Fruit fly (Drosophila melanogaster) whole organism, embryonic: ENCODE measurements around the gene CG9498.

Experiments
- Blimp-1 ChIP-seq: fragments of 200-800 bp; sonication (Bioruptor generic); optimal IDR thresholded peaks from 3 replicates; lab custom pipeline; 2018; ENCODE audit warnings: missing biosample characterization, missing genetic modification characterization, mild to moderate bottlenecking, moderate library complexity, missing genetic modification reagents
- CG10147 ChIP-seq: fragments of 200-800 bp; sonication (Bioruptor generic); optimal IDR thresholded peaks from 2 replicates; lab custom pipeline; 2019; ENCODE audit warnings: missing biosample characterization, mild to moderate bottlenecking, missing genetic modification characterization, moderate library complexity
- CG12071 ChIP-seq: fragments of 200-800 bp; sonication (Bioruptor generic); optimal IDR thresholded peaks from 3 replicates; lab custom pipeline; 2018; ENCODE audit warnings: missing biosample characterization, mild to moderate bottlenecking, missing genetic modification characterization
- CG13424 ChIP-seq: fragments of 200-800 bp; sonication (Bioruptor generic); optimal IDR thresholded peaks from 2 replicates; lab custom pipeline; 2019; ENCODE audit warnings: missing biosample characterization, mild to moderate bottlenecking, missing genetic modification characterization, moderate library complexity
- CG17385 ChIP-seq: fragments of 200-800 bp; sonication (Bioruptor generic); optimal IDR thresholded peaks from 3 replicates; lab custom pipeline; 2018; ENCODE audit warnings: missing biosample characterization, mild to moderate bottlenecking, missing genetic modification characterization
- CG2116 ChIP-seq: fragments of 200-800 bp; sonication (Bioruptor generic); optimal IDR thresholded peaks from 3 replicates; lab custom pipeline; 2018; ENCODE audit warnings: missing biosample characterization, mild to moderate bottlenecking, missing genetic modification characterization
- CG30020 ChIP-seq: fragments of 200-800 bp; optimal IDR thresholded peaks from 2 replicates; lab custom pipeline; 2019; ENCODE audit warnings: missing biosample characterization, mild to moderate bottlenecking, missing genetic modification characterization, moderate library complexity
- CG32772 ChIP-seq: fragments of 200-800 bp; sonication (Bioruptor generic); IDR thresholded peaks from 2 replicates; pipeline ENCODE4 v1.3.6; 2022; ENCODE audit warnings: missing biosample characterization, missing genetic modification characterization
- CG33213 ChIP-seq: fragments of 200-800 bp; sonication (Bioruptor generic); optimal IDR thresholded peaks from 3 replicates; lab custom pipeline; 2016; ENCODE audit warnings: missing biosample characterization, missing genetic modification characterization
- CG3995 ChIP-seq: fragments of 200-800 bp; sonication (Bioruptor generic); optimal IDR thresholded peaks from 3 replicates; lab custom pipeline; 2016; ENCODE audit warnings: missing biosample characterization, missing genetic modification characterization
- CG4854 ChIP-seq: fragments of 200-800 bp; sonication (Bioruptor generic); optimal IDR thresholded peaks from 2 replicates; lab custom pipeline; 2016; ENCODE audit warnings: missing biosample characterization, missing genetic modification characterization, inconsistent platforms
- CG7745 ChIP-seq: fragments of 200-800 bp; sonication (Bioruptor generic); optimal IDR thresholded peaks from 2 replicates; lab custom pipeline; 2018; ENCODE audit warnings: missing biosample characterization, mild to moderate bottlenecking, missing genetic modification characterization, moderate library complexity
- CG8089 ChIP-seq: fragments of 200-800 bp; sonication (Bioruptor generic); optimal IDR thresholded peaks from 3 replicates; lab custom pipeline; 2016; ENCODE audit warnings: missing biosample characterization, missing genetic modification characterization
- CG9932 ChIP-seq: fragments of 200-800 bp; sonication (Bioruptor generic); IDR thresholded peaks from 2 replicates; pipeline ENCODE4 v1.3.6; 2022; ENCODE audit warnings: missing biosample characterization, missing genetic modification characterization
- Chrac-16 ChIP-seq: fragments of 200-800 bp; sonication (Bioruptor generic); optimal IDR thresholded peaks from 3 replicates; lab custom pipeline; 2016; ENCODE audit warnings: missing biosample characterization, missing genetic modification characterization
- Dad ChIP-seq: fragments of 200-800 bp; sonication (Bioruptor generic); optimal IDR thresholded peaks from 3 replicates; lab custom pipeline; 2016; ENCODE audit warnings: missing biosample characterization, missing genetic modification characterization
- Deaf1 ChIP-seq: fragments of 200-800 bp; optimal IDR thresholded peaks from 3 replicates; lab custom pipeline; 2019; ENCODE audit warnings: missing biosample characterization, mild to moderate bottlenecking, missing genetic modification characterization, moderate library complexity
- Dref ChIP-seq: fragments of 200-800 bp; sonication (Bioruptor generic); IDR thresholded peaks from 2 replicates; pipeline ENCODE4 v1.3.6; 2022; ENCODE audit warnings: missing biosample characterization, missing genetic modification characterization
- Ets97D ChIP-seq: fragments of 200-800 bp; sonication (Bioruptor generic); optimal IDR thresholded peaks from 3 replicates; lab custom pipeline; 2016; ENCODE audit warnings: missing biosample characterization, missing genetic modification characterization
- HmgD ChIP-seq: fragments of 200-800 bp; sonication (Bioruptor generic); optimal IDR thresholded peaks from 3 replicates; lab custom pipeline; 2016; ENCODE audit warnings: missing biosample characterization, missing genetic modification characterization
- MTF-1 ChIP-seq: fragments of 200-800 bp; sonication (Bioruptor generic); optimal IDR thresholded peaks from 2 replicates; lab custom pipeline; 2018; ENCODE audit warnings: missing biosample characterization, mild to moderate bottlenecking, missing genetic modification characterization, borderline replicate concordance
- Med ChIP-seq: fragments of 200-800 bp; sonication (Bioruptor generic); peaks from one replicate; lab custom pipeline; 2016; ENCODE audit warnings: missing biosample characterization, missing genetic modification characterization, mild to moderate bottlenecking, inconsistent platforms, moderate library complexity
- Ptx1 ChIP-seq: fragments of 200-800 bp; sonication (Bioruptor generic); IDR thresholded peaks from 2 replicates; pipeline ENCODE4 v1.3.6; 2022; ENCODE audit warnings: missing biosample characterization, missing genetic modification characterization
- Sry-β ChIP-seq: fragments of 200-800 bp; sonication (Bioruptor generic); optimal IDR thresholded peaks from 2 replicates; lab custom pipeline; 2018; ENCODE audit warnings: missing biosample characterization, mild to moderate bottlenecking, missing genetic modification characterization, moderate library complexity
- Sry-δ ChIP-seq: fragments of 200-800 bp; sonication (Bioruptor generic); optimal IDR thresholded peaks from 2 replicates; lab custom pipeline; 2016; ENCODE audit warnings: missing biosample characterization, missing genetic modification characterization
- Stat92E ChIP-seq, 3 experiments: fragments of >200 bp in 2 of 3; fragments of 200-800 bp in 1 of 3; sonication (Bioruptor generic) in 1 of 3; optimal IDR thresholded peaks; 2 replicates each; lab custom pipeline; 2017 to 2019; ENCODE audit warnings: missing biosample characterization in 3 of 3, missing genetic modification characterization in 3 of 3, mild to moderate bottlenecking in 1 of 3, moderate library complexity in 1 of 3
- ash1 ChIP-seq: fragments of 200-800 bp; sonication (Bioruptor generic); optimal IDR thresholded peaks from 2 replicates; lab custom pipeline; 2018; ENCODE audit warnings: missing biosample characterization, mild to moderate bottlenecking, missing genetic modification characterization
- bcd ChIP-seq: fragments of 200-800 bp; sonication (Bioruptor generic); optimal IDR thresholded peaks from 2 replicates; lab custom pipeline; 2017; ENCODE audit warnings: missing biosample characterization, mild to moderate bottlenecking, missing genetic modification characterization
- chif ChIP-seq, 2 experiments: fragments of 200-800 bp; sonication (Bioruptor generic); optimal IDR thresholded peaks; 3 replicates each; lab custom pipeline; 2016; ENCODE audit warnings: missing biosample characterization in 2 of 2, missing genetic modification characterization in 2 of 2
- ems ChIP-seq: fragments of 200-800 bp; sonication (Bioruptor generic); optimal IDR thresholded peaks from 3 replicates; lab custom pipeline; 2016; ENCODE audit warnings: missing biosample characterization, missing genetic modification characterization
- exex ChIP-seq: fragments of 200-800 bp; sonication (Bioruptor generic); optimal IDR thresholded peaks from 4 replicates; lab custom pipeline; 2018; ENCODE audit warnings: missing biosample characterization, mild to moderate bottlenecking, missing genetic modification characterization, moderate library complexity
- gro ChIP-seq: fragments of 200-800 bp; sonication (Bioruptor generic); optimal IDR thresholded peaks from 2 replicates; lab custom pipeline; 2016; ENCODE audit warnings: missing biosample characterization, missing genetic modification characterization
- insv ChIP-seq, 2 experiments: fragments of 200-800 bp; sonication (Bioruptor generic); optimal IDR thresholded peaks; 3 replicates each; lab custom pipeline; 2016 to 2018; ENCODE audit warnings: missing biosample characterization in 2 of 2, missing genetic modification characterization in 2 of 2
- ken ChIP-seq: fragments of 200-800 bp; sonication (Bioruptor generic); IDR thresholded peaks from 3 replicates; pipeline ENCODE4 v1.3.6; 2022; ENCODE audit warnings: missing biosample characterization, missing genetic modification characterization
- lmd ChIP-seq: fragments of 200-800 bp; sonication (Bioruptor generic); IDR thresholded peaks from 2 replicates; pipeline ENCODE4 v1.3.6; 2022; ENCODE audit warnings: missing biosample characterization, missing genetic modification characterization
- lov ChIP-seq, 2 experiments: fragments of 200-800 bp in 1 of 2; fragments of >200 bp in 1 of 2; sonication (Bioruptor generic) in 1 of 2; IDR thresholded peaks in 1 of 2; optimal IDR thresholded peaks in 1 of 2; 2 replicates in 1 of 2; 3 replicates in 1 of 2; pipeline versions ENCODE4 v1.3.6 to Lab custom; 2017 to 2022; ENCODE audit warnings: missing biosample characterization in 1 of 2, missing genetic modification characterization in 1 of 2
- mld ChIP-seq: fragments of 200-800 bp; sonication (Bioruptor generic); IDR thresholded peaks from 3 replicates; pipeline ENCODE4 v1.3.6; 2022; ENCODE audit warnings: missing biosample characterization, missing genetic modification characterization; ENCODE audit not compliant: partially characterized antibody
- onecut ChIP-seq: fragments of 200-800 bp; sonication (Bioruptor generic); IDR thresholded peaks from 2 replicates; pipeline ENCODE4 v1.3.6; 2022; ENCODE audit warnings: missing biosample characterization, missing genetic modification characterization
- pho ChIP-seq: fragments of 200-800 bp; sonication (Bioruptor generic); optimal IDR thresholded peaks from 2 replicates; lab custom pipeline; 2016; ENCODE audit warnings: missing biosample characterization, missing genetic modification characterization
- pum ChIP-seq: fragments of 200-800 bp; sonication (Bioruptor generic); optimal IDR thresholded peaks from 2 replicates; lab custom pipeline; 2016; ENCODE audit warnings: missing biosample characterization, missing genetic modification characterization
- ranshi ChIP-seq: fragments of 200-800 bp; sonication (Bioruptor generic); IDR thresholded peaks from 2 replicates; pipeline ENCODE4 v1.3.6; 2022; ENCODE audit warnings: missing biosample characterization, missing genetic modification characterization
- repo ChIP-seq: fragments of 200-800 bp; sonication (Bioruptor generic); optimal IDR thresholded peaks from 2 replicates; lab custom pipeline; 2016; ENCODE audit warnings: missing biosample characterization, missing genetic modification characterization
- sc ChIP-seq, 3 experiments: fragments of >200 bp in 2 of 3; fragments of 200-800 bp in 1 of 3; sonication (Bioruptor generic) in 1 of 3; optimal IDR thresholded peaks; 2 replicates in 2 of 3; 3 replicates in 1 of 3; lab custom pipeline; 2017; ENCODE audit warnings: mild to moderate bottlenecking in 1 of 3, missing biosample characterization in 1 of 3, missing genetic modification characterization in 1 of 3, missing genetic modification reagents in 1 of 3
- schlank ChIP-seq: fragments of 200-800 bp; sonication (Bioruptor generic); optimal IDR thresholded peaks from 2 replicates; lab custom pipeline; 2018; ENCODE audit warnings: missing biosample characterization, mild to moderate bottlenecking, missing genetic modification characterization
- sd ChIP-seq: fragments of 200-800 bp; sonication (Bioruptor generic); optimal IDR thresholded peaks from 3 replicates; lab custom pipeline; 2018; ENCODE audit warnings: missing biosample characterization, mild to moderate bottlenecking, missing genetic modification characterization, moderate library complexity
- slou ChIP-seq: fragments of 200-800 bp; sonication (Bioruptor generic); optimal IDR thresholded peaks from 3 replicates; lab custom pipeline; 2016; ENCODE audit warnings: missing biosample characterization, missing genetic modification characterization
- slp2 ChIP-seq: fragments of 200-800 bp; sonication (Bioruptor generic); optimal IDR thresholded peaks from 2 replicates; lab custom pipeline; 2016; ENCODE audit warnings: missing biosample characterization, missing genetic modification characterization

The CG9498 gene

dm6 chr2L:6323536-6324385 lies 27.1 kb downstream of the CG9498 start, which contains the start of gene PDZ-GEF (continued):
- TF ChIP-seq Ets97D (GFP tag; lab: Kevin White, UChicago) (peak; percentile 53), ken (GFP tag; lab: Robert Waterston, UW) (peak; percentile 67; the same call in 2 of the 3 replicates), Chrac-16 (GFP tag; lab: Kevin White, UChicago) (peak; percentile 68), Blimp-1 (GFP tag; lab: Kevin White, UChicago) (peak; percentile 46), lov (optimal IDR thresholded peaks at IDR 0.05; lab: Kevin White, UChicago) (no peak), lov (GFP tag; IDR thresholded peaks at IDR 0.05; lab: Robert Waterston, UW) (0 out of 3 replicates have a peak, but pooled peaks have one; percentile 18), insv (GFP tag; optimal IDR thresholded peaks at IDR 0.05; lab: Kevin White, UChicago) (peak in 1 of 2 experiments; percentile 72), Sry-β (GFP tag; lab: Kevin White, UChicago) (no peak), mld (no peak), HmgD (GFP tag; lab: Kevin White, UChicago) (peak; percentile 40), bcd (GFP tag; lab: Kevin White, UChicago) (peak; percentile 38), gro (GFP tag; lab: Kevin White, UChicago) (peak; percentile 58), lmd (peak; percentile 16; the same call in 1 of the 2 replicates), schlank (no peak), pho (GFP tag; lab: Kevin White, UChicago) (no peak), CG30020 (no peak), slp2 (GFP tag; lab: Kevin White, UChicago) (peak; percentile 3), Dref (GFP tag; lab: Robert Waterston, UW) (peak; percentile 50), chif (GFP tag; optimal IDR thresholded peaks at IDR 0.05; lab: Kevin White, UChicago) (peak; percentile 25 to 74), ash1 (no peak), CG33213 (GFP tag; lab: Kevin White, UChicago) (peak; percentile 92), slou (GFP tag; lab: Kevin White, UChicago) (peak; percentile 0), CG32772 (GFP tag; lab: Robert Waterston, UW) (peak; percentile 8; the same call in 1 of the 2 replicates), Stat92E (GFP tag; optimal IDR thresholded peaks at IDR 0.05; lab: Kevin White, UChicago) (peak in 1 of 3 experiments; percentile 32), Deaf1 (tag; lab: Kevin White, UChicago) (peak; percentile 17), ems (no peak), Ptx1 (GFP tag; lab: Robert Waterston, UW) (peak; percentile 59), CG10147 (no peak), pum (GFP tag; lab: Kevin White, UChicago) (peak; percentile 37), CG3995 (no peak), exex (tag; lab: Kevin White, UChicago) (no peak), CG7745 (tag; lab: Kevin White, UChicago) (peak; percentile 15), sc (optimal IDR thresholded peaks at IDR 0.05; lab: Kevin White, UChicago) (no peak), sc (GFP tag; optimal IDR thresholded peaks at IDR 0.05; lab: Kevin White, UChicago) (peak; percentile 27), sd (tag; lab: Kevin White, UChicago) (peak; percentile 99), ranshi (GFP tag; lab: Robert Waterston, UW) (no peak), CG12071 (GFP tag; lab: Kevin White, UChicago) (no peak), CG4854 (GFP tag; lab: Kevin White, UChicago) (peak; percentile 63), Dad (GFP tag; lab: Kevin White, UChicago) (no peak), Med (peak; percentile 96), CG13424 (tag; lab: Kevin White, UChicago) (no peak), CG9932 (GFP tag; lab: Robert Waterston, UW) (peak; percentile 50), onecut (peak; percentile 53; the same call in 1 of the 2 replicates), CG8089 (GFP tag; lab: Kevin White, UChicago) (peak; percentile 64), CG2116 (peak; percentile 38), MTF-1 (GFP tag; lab: Kevin White, UChicago) (peak; percentile 62), repo (peak; percentile 14), Sry-δ (GFP tag; lab: Kevin White, UChicago) (peak; percentile 59), CG17385 (GFP tag; lab: Kevin White, UChicago) (no peak)
